Worm (Caenorhabditis elegans): ENCODE data around the gene ZK1320.13.
A peak's percentile ranks its signal among the peaks of the same experiment; 100 is the strongest.

ZK1320.13 gene

ce11 chrII:9680493-9680892 is at the start of gene ZK1320.13:
TSS of gene ZK1320.13 (plus strand) at chrII:9680793.
- TF ChIP-seq M03D4.4 (tag; optimal IDR thresholded peaks at IDR 0.05) = no peak
- no peak for TF ChIP-seq lin-13 (tag; optimal IDR thresholded peaks at IDR 0.05)
- no peak for TF ChIP-seq tbx-8 (GFP tag; optimal IDR thresholded peaks at IDR 0.05)

ce11 chrII:9636300-9636699 is 44.3 kb upstream of the ZK1320.13 start, which contains the start of gene ZK1307.7:
TSS of gene ZK1307.7 (plus strand) at chrII:9636600.
- TF ChIP-seq unc-39 (tag; optimal IDR thresholded peaks at IDR 0.05) (no peak), mls-2 (tag; optimal IDR thresholded peaks at IDR 0.05) (no peak), elt-3 (tag; optimal IDR thresholded peaks at IDR 0.05) (no peak), ztf-11 (tag; optimal IDR thresholded peaks at IDR 0.05) (no peak), elt-1 (tag; optimal IDR thresholded peaks at IDR 0.05; ENCODE audit: borderline replicate concordance, insufficient read depth) (no peak), nhr-28 (tag; optimal IDR thresholded peaks at IDR 0.05) (no peak), unc-120 (tag; optimal IDR thresholded peaks at IDR 0.05; ENCODE audit: poor library complexity, severe bottlenecking) (no peak), mep-1 (tag; optimal IDR thresholded peaks at IDR 0.05) (no peak), flh-1 (GFP tag; optimal IDR thresholded peaks at IDR 0.05) (no peak), ham-2 (GFP tag; optimal IDR thresholded peaks at IDR 0.05) (no peak), lsy-2 (tag; optimal IDR thresholded peaks at IDR 0.05) (no peak), ces-1 (GFP tag; optimal IDR thresholded peaks at IDR 0.05) (no peak), mab-5 (tag; optimal IDR thresholded peaks at IDR 0.05) (no peak), sptf-1 (tag; optimal IDR thresholded peaks at IDR 0.05) (no peak), ceh-83 (GFP tag; optimal IDR thresholded peaks at IDR 0.05) (no peak), lin-13 (tag; optimal IDR thresholded peaks at IDR 0.05) (no peak), blmp-1 (tag; optimal IDR thresholded peaks at IDR 0.05) (no peak)

- TF ChIP-seq unc-62 (GFP tag; optimal IDR thresholded peaks at IDR 0.05) = no peak
- TF ChIP-seq nhr-2 (tag; optimal IDR thresholded peaks at IDR 0.05) = peak; percentile 94
- TF ChIP-seq unc-120 (tag; optimal IDR thresholded peaks at IDR 0.05; ENCODE audit: poor library complexity, severe bottlenecking) = no peak
Measured at ce11 chrII:9644438-9644837, 36.2 kb upstream of the ZK1320.13 start, which contains the start of gene fzr-1. TSS of gene fzr-1 (minus strand) at chrII:9644466.

ce11 chrII:9644940-9645634 is 35.5 kb upstream of the ZK1320.13 start:
- TF ChIP-seq ham-2 (GFP tag; optimal IDR thresholded peaks at IDR 0.05) (peak; percentile 87), flh-1 (GFP tag; optimal IDR thresholded peaks at IDR 0.05) (no peak), unc-62 (GFP tag; optimal IDR thresholded peaks at IDR 0.05) (peak; percentile 87), M03D4.4 (tag; optimal IDR thresholded peaks at IDR 0.05) (no peak), elt-1 (tag; optimal IDR thresholded peaks at IDR 0.05; ENCODE audit: borderline replicate concordance, insufficient read depth) (peak; percentile 95), sptf-1 (tag; optimal IDR thresholded peaks at IDR 0.05) (no peak)

- TF ChIP-seq hlh-1 (tag; optimal IDR thresholded peaks at IDR 0.05) (peak; percentile 94), drap-1 (GFP tag; optimal IDR thresholded peaks at IDR 0.05) (peak; percentile 47), nhr-28 (tag; optimal IDR thresholded peaks at IDR 0.05) (no peak), ceh-83 (GFP tag; optimal IDR thresholded peaks at IDR 0.05) (no peak), lin-13 (tag; optimal IDR thresholded peaks at IDR 0.05) (peak; percentile 61), pha-4 (tag; optimal IDR thresholded peaks at IDR 0.05) (peak; percentile 41), nhr-2 (tag; optimal IDR thresholded peaks at IDR 0.05) (peak; percentile 87), ces-1 (GFP tag; optimal IDR thresholded peaks at IDR 0.05) (peak; percentile 70), M03D4.4 (tag; optimal IDR thresholded peaks at IDR 0.05) (no peak), mls-2 (tag; optimal IDR thresholded peaks at IDR 0.05) (peak; percentile 76), snpc-4 (tag; optimal IDR thresholded peaks at IDR 0.05) (no peak), ceh-39 (tag; optimal IDR thresholded peaks at IDR 0.05) (peak; percentile 75), unc-39 (tag; optimal IDR thresholded peaks at IDR 0.05) (no peak), zip-8 (tag; optimal IDR thresholded peaks at IDR 0.05) (no peak), cnd-1 (tag; optimal IDR thresholded peaks at IDR 0.05) (peak; percentile 40), nhr-12 (tag; optimal IDR thresholded peaks at IDR 0.05) (no peak), unc-62 (GFP tag; optimal IDR thresholded peaks at IDR 0.05) (peak; percentile 76), unc-120 (tag; optimal IDR thresholded peaks at IDR 0.05; ENCODE audit: poor library complexity, severe bottlenecking) (peak; percentile 22), elt-1 (tag; optimal IDR thresholded peaks at IDR 0.05; ENCODE audit: borderline replicate concordance, insufficient read depth) (no peak), elt-3 (tag; optimal IDR thresholded peaks at IDR 0.05) (no peak), nhr-237 (tag; optimal IDR thresholded peaks at IDR 0.05) (peak; percentile 14), tbx-8 (GFP tag; optimal IDR thresholded peaks at IDR 0.05) (peak; percentile 2), blmp-1 (tag; optimal IDR thresholded peaks at IDR 0.05) (peak; percentile 68), ham-2 (GFP tag; optimal IDR thresholded peaks at IDR 0.05) (peak; percentile 90), ceh-43 (GFP tag; optimal IDR thresholded peaks at IDR 0.05) (no peak), nhr-76 (tag; optimal IDR thresholded peaks at IDR 0.05) (no peak), lsy-2 (tag; optimal IDR thresholded peaks at IDR 0.05) (no peak), flh-1 (GFP tag; optimal IDR thresholded peaks at IDR 0.05) (no peak), ztf-11 (tag; optimal IDR thresholded peaks at IDR 0.05) (no peak), mab-5 (tag; optimal IDR thresholded peaks at IDR 0.05) (no peak), lin-32 (GFP tag; optimal IDR thresholded peaks at IDR 0.05) (peak; percentile 46), bed-3 (GFP tag; optimal IDR thresholded peaks at IDR 0.05) (no peak), sem-2 (GFP tag; optimal IDR thresholded peaks at IDR 0.05) (no peak), sptf-1 (tag; optimal IDR thresholded peaks at IDR 0.05) (peak; percentile 68), mep-1 (tag; optimal IDR thresholded peaks at IDR 0.05) (peak; percentile 91)
Measured at ce11 chrII:9646122-9646555, 34.5 kb upstream of the ZK1320.13 start.

All from whole organism, mixed stage, embryonic.